Worm (Caenorhabditis elegans): ENCODE measurements around the gene fbxa-80.

DNA sequence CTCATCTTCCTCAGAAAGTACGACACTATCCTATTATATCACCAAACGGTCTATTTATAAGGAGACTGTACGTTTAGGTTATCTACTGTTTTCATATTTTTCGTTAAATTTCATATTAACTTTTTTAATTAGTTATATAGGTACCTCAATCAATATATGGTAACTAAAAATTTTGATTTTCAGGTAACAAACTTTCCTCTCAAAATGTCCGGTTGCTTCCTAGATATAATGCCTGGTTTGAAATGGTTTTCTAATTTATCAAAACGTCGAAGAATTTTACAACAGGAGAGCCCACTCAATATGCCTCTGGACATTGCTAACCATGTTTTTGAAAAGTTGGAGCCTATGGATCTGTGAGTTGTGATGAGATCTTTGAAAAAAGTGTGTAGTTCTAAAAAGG is 17.4 kb downstream of the fbxa-80 start, which contains the start of gene fbxa-28:
- TF ChIP-seq lin-13 (GFP tag; optimal IDR thresholded peaks at IDR 0.05) = no peak
- TF ChIP-seq nhr-76 (tag; optimal IDR thresholded peaks at IDR 0.05) = no peak
- TF ChIP-seq nhr-12 (tag; optimal IDR thresholded peaks at IDR 0.05) = no peak
- no peak for TF ChIP-seq elt-3 (tag; optimal IDR thresholded peaks at IDR 0.05)
- TF ChIP-seq blmp-1 (tag; optimal IDR thresholded peaks at IDR 0.05) = no peak
- no peak for TF ChIP-seq Y116A8C.19 (tag; optimal IDR thresholded peaks at IDR 0.05; ENCODE audit: borderline replicate concordance)
